Worm (Caenorhabditis elegans) whole organism, late embryonic: Measurements from ENCODE around the gene rps-30.

ENCODE experiments used
- F13H6.1 ChIP-seq: sonication (generic microtip); optimal IDR thresholded peaks from 2 replicates; lab custom pipeline; 2016; ENCODE audit warnings: missing genetic modification characterization, missing compliant biosample characterization
- K02D7.2 ChIP-seq: sonication (generic microtip); optimal IDR thresholded peaks from 2 replicates; lab custom pipeline; 2017; ENCODE audit warnings: mild to moderate bottlenecking, missing genetic modification characterization, missing compliant biosample characterization
- K09A11.1 ChIP-seq: sonication (generic microtip); optimal IDR thresholded peaks from 2 replicates; lab custom pipeline; 2017; ENCODE audit warnings: antibody characterized with exemption, mild to moderate bottlenecking, missing genetic modification characterization, missing compliant biosample characterization; ENCODE audit not compliant: insufficient read depth
- Y22D7AL.16 ChIP-seq: sonication (generic microtip); optimal IDR thresholded peaks from 2 replicates; lab custom pipeline; 2016; ENCODE audit warnings: missing genetic modification characterization, missing compliant biosample characterization
- ama-1 ChIP-seq: fragments of 150-350 bp; optimal IDR thresholded peaks from 2 replicates; lab custom pipeline; 2014
- ceh-14 ChIP-seq: sonication (generic microtip); optimal IDR thresholded peaks from 2 replicates; lab custom pipeline; 2016; ENCODE audit warnings: missing genotype, missing genetic modification characterization, missing compliant biosample characterization
- ceh-18 ChIP-seq: sonication (generic microtip); optimal IDR thresholded peaks from 2 replicates; lab custom pipeline; 2016; ENCODE audit warnings: missing genetic modification characterization, missing compliant biosample characterization
- ceh-19 ChIP-seq: fragments of 200-800 bp; sonication (Bioruptor generic); optimal IDR thresholded peaks from 2 replicates; lab custom pipeline; 2018; ENCODE audit warnings: mild to moderate bottlenecking, missing genetic modification characterization, missing compliant biosample characterization
- ceh-2 ChIP-seq: sonication (generic microtip); optimal IDR thresholded peaks from 2 replicates; lab custom pipeline; 2016; ENCODE audit warnings: missing genotype, missing genetic modification characterization, missing compliant biosample characterization
- ceh-24 ChIP-seq: sonication (generic microtip); optimal IDR thresholded peaks from 2 replicates; lab custom pipeline; 2016; ENCODE audit warnings: mild to moderate bottlenecking, missing genetic modification characterization, missing compliant biosample characterization
- ceh-30 ChIP-seq: fragments of 150-350 bp; optimal IDR thresholded peaks from 2 replicates; lab custom pipeline; 2014; ENCODE audit warnings: missing biosample characterization, missing genetic modification characterization
- ceh-45 ChIP-seq: fragments of 200-800 bp; sonication (Bioruptor generic); IDR thresholded peaks from 2 replicates; pipeline ENCODE4 v1.3.6; 2022; ENCODE audit warnings: missing genetic modification reagents, missing genetic modification characterization, missing compliant biosample characterization
- ceh-48 ChIP-seq: sonication (generic microtip); optimal IDR thresholded peaks from 2 replicates; lab custom pipeline; 2016; ENCODE audit warnings: missing genetic modification characterization, inconsistent platforms, missing compliant biosample characterization
- ceh-9 ChIP-seq: sonication (generic microtip); optimal IDR thresholded peaks from 2 replicates; lab custom pipeline; 2016; ENCODE audit warnings: mild to moderate bottlenecking, missing genetic modification characterization, inconsistent platforms, missing compliant biosample characterization
- che-1 ChIP-seq: sonication (generic microtip); optimal IDR thresholded peaks from 2 replicates; lab custom pipeline; 2016; ENCODE audit warnings: mild to moderate bottlenecking, missing genetic modification characterization, missing compliant biosample characterization
- dve-1 ChIP-seq: sonication (generic microtip); optimal IDR thresholded peaks from 2 replicates; lab custom pipeline; 2017; ENCODE audit warnings: antibody characterized with exemption, mild to moderate bottlenecking, missing genetic modification characterization, missing compliant biosample characterization
- elt-4 ChIP-seq: sonication (generic microtip); optimal IDR thresholded peaks from 2 replicates; lab custom pipeline; 2016; ENCODE audit warnings: missing genetic modification characterization, missing compliant biosample characterization
- ets-4 ChIP-seq: sonication (generic microtip); optimal IDR thresholded peaks from 2 replicates; lab custom pipeline; 2016; ENCODE audit warnings: missing genetic modification characterization, missing compliant biosample characterization
- fax-1 ChIP-seq: sonication (generic microtip); optimal IDR thresholded peaks from 2 replicates; lab custom pipeline; 2016; ENCODE audit warnings: missing genotype, missing genetic modification characterization, missing compliant biosample characterization
- hlh-30 ChIP-seq: sonication (generic microtip); optimal IDR thresholded peaks from 2 replicates; lab custom pipeline; 2017; ENCODE audit warnings: antibody characterized with exemption, missing genetic modification characterization, missing compliant biosample characterization; ENCODE audit not compliant: insufficient read depth
- hlh-8 ChIP-seq: sonication (generic microtip); optimal IDR thresholded peaks from 2 replicates; lab custom pipeline; 2016; ENCODE audit warnings: missing genotype, missing genetic modification characterization, missing compliant biosample characterization
- lin-11 ChIP-seq: fragments of 200-800 bp; sonication (Bioruptor generic); optimal IDR thresholded peaks from 2 replicates; lab custom pipeline; 2018; ENCODE audit warnings: mild to moderate bottlenecking, missing genetic modification characterization, missing compliant biosample characterization
- mec-3 ChIP-seq: sonication (generic microtip); optimal IDR thresholded peaks from 2 replicates; lab custom pipeline; 2016; ENCODE audit warnings: borderline replicate concordance, missing genetic modification characterization, missing compliant biosample characterization
- nfya-1 ChIP-seq: sonication (generic microtip); optimal IDR thresholded peaks from 2 replicates; lab custom pipeline; 2017; ENCODE audit warnings: missing genetic modification characterization, mild to moderate bottlenecking, missing compliant biosample characterization, antibody characterized with exemption, moderate library complexity
- nhr-11 ChIP-seq: fragments of 150-350 bp; optimal IDR thresholded peaks from 2 replicates; lab custom pipeline; 2014; ENCODE audit warnings: missing biosample characterization, missing genetic modification characterization
- odd-2 ChIP-seq: sonication (generic microtip); optimal IDR thresholded peaks from 2 replicates; lab custom pipeline; 2017; ENCODE audit warnings: antibody characterized with exemption, mild to moderate bottlenecking, missing genetic modification characterization, missing compliant biosample characterization
- pag-3 ChIP-seq: sonication (generic microtip); optimal IDR thresholded peaks from 2 replicates; lab custom pipeline; 2016; ENCODE audit warnings: missing compliant biosample characterization, missing genetic modification characterization, borderline replicate concordance
- pat-9 ChIP-seq: fragments of 200-800 bp; sonication (Bioruptor generic); optimal IDR thresholded peaks from 2 replicates; lab custom pipeline; 2018; ENCODE audit warnings: mild to moderate bottlenecking, missing genetic modification characterization, moderate library complexity, missing compliant biosample characterization
- pax-1 ChIP-seq: fragments of 150-350 bp; optimal IDR thresholded peaks from 2 replicates; lab custom pipeline; 2014; ENCODE audit warnings: missing biosample characterization, missing genetic modification characterization
- pha-2 ChIP-seq: sonication (generic microtip); optimal IDR thresholded peaks from 2 replicates; lab custom pipeline; 2017; ENCODE audit warnings: mild to moderate bottlenecking, missing genetic modification characterization, missing compliant biosample characterization
- ref-2 ChIP-seq: sonication (generic microtip); optimal IDR thresholded peaks from 2 replicates; lab custom pipeline; 2016; ENCODE audit warnings: missing genetic modification characterization, missing compliant biosample characterization
- rnt-1 ChIP-seq: sonication (generic microtip); optimal IDR thresholded peaks from 2 replicates; lab custom pipeline; 2016; ENCODE audit warnings: missing genetic modification characterization, missing compliant biosample characterization
- sox-4 ChIP-seq: sonication (generic microtip); optimal IDR thresholded peaks from 2 replicates; lab custom pipeline; 2017; ENCODE audit warnings: mild to moderate bottlenecking, missing genetic modification characterization, inconsistent platforms, missing compliant biosample characterization
- tbx-2 ChIP-seq: sonication (generic microtip); optimal IDR thresholded peaks from 2 replicates; lab custom pipeline; 2016; ENCODE audit warnings: missing genetic modification characterization, missing compliant biosample characterization
- unc-55 ChIP-seq: sonication (generic microtip); optimal IDR thresholded peaks from 2 replicates; lab custom pipeline; 2017; ENCODE audit warnings: missing biosample characterization, missing genetic modification reagents, missing genetic modification characterization
- zip-5 ChIP-seq: sonication (generic microtip); optimal IDR thresholded peaks from 2 replicates; lab custom pipeline; 2016; ENCODE audit warnings: missing genetic modification characterization, missing compliant biosample characterization

Gene rps-30

ce11 chrV:7761906-7762305 lies 14.5 kb upstream of the rps-30 start:
- TF ChIP-seq ets-4 (tag; lab: Kevin White, UChicago) (no peak), ceh-30 (tag; lab: Kevin White, UChicago) (no peak), F13H6.1 (tag; lab: Kevin White, UChicago) (no peak), nfya-1 (peak; percentile 78), tbx-2 (tag; lab: Kevin White, UChicago) (no peak), lin-11 (tag; lab: Kevin White, UChicago) (no peak), nhr-11 (tag; lab: Kevin White, UChicago) (no peak)

ce11 chrV:7770961-7771360 lies 5.4 kb upstream of the rps-30 start, which contains the start of gene frpr-3:
TSS of gene frpr-3 (plus strand) at chrV:7771261.
- TF ChIP-seq K02D7.2 (tag; lab: Kevin White, UChicago): no peak
- TF ChIP-seq odd-2 (tag; lab: Kevin White, UChicago): no peak
- no peak for TF ChIP-seq unc-55 (GFP tag; lab: Kevin White, UChicago)
- no peak for TF ChIP-seq K09A11.1 (tag; lab: Kevin White, UChicago)
- TF ChIP-seq pag-3 (tag; lab: Kevin White, UChicago): no peak
- no peak for TF ChIP-seq pha-2 (tag; lab: Kevin White, UChicago)
- no peak for TF ChIP-seq zip-5 (tag; lab: Kevin White, UChicago)
- TF ChIP-seq Y22D7AL.16 (tag; lab: Kevin White, UChicago): no peak
- TF ChIP-seq ceh-24 (tag; lab: Kevin White, UChicago): no peak
- no peak for TF ChIP-seq ceh-18 (tag; lab: Kevin White, UChicago)
- no peak for TF ChIP-seq pat-9 (tag; lab: Kevin White, UChicago)
- TF ChIP-seq dve-1 (tag; lab: Kevin White, UChicago): no peak
- TF ChIP-seq, all 69 proteins: peak for 0

- TF ChIP-seq F13H6.1 (tag; lab: Kevin White, UChicago) (no peak), fax-1 (no peak), hlh-30 (tag; lab: Kevin White, UChicago) (no peak), ceh-48 (tag; lab: Kevin White, UChicago) (no peak), che-1 (tag; lab: Kevin White, UChicago) (no peak), hlh-8 (tag; lab: Kevin White, UChicago) (no peak), pax-1 (tag; lab: Kevin White, UChicago) (no peak), sox-4 (no peak), ceh-9 (tag; lab: Kevin White, UChicago) (no peak), ets-4 (tag; lab: Kevin White, UChicago) (no peak), odd-2 (tag; lab: Kevin White, UChicago) (no peak), ceh-45 (no peak), Y22D7AL.16 (tag; lab: Kevin White, UChicago) (no peak), rnt-1 (tag; lab: Kevin White, UChicago) (no peak), tbx-2 (tag; lab: Kevin White, UChicago) (no peak), elt-4 (tag; lab: Kevin White, UChicago) (no peak), pag-3 (tag; lab: Kevin White, UChicago) (no peak)
Observed at ce11 chrV:7773647-7774046, 2.7 kb upstream of the rps-30 start.

- TF ChIP-seq ama-1 (lab: Kevin White, UChicago): no peak
- no peak for TF ChIP-seq ceh-19 (GFP tag; lab: Kevin White, UChicago)
- no peak for TF ChIP-seq ceh-2 (tag; lab: Kevin White, UChicago)
- TF ChIP-seq ref-2 (tag; lab: Kevin White, UChicago): peak; percentile 8
- no peak for TF ChIP-seq ceh-14 (tag; lab: Kevin White, UChicago)
- no peak for TF ChIP-seq ceh-30 (tag; lab: Kevin White, UChicago)
- no peak for TF ChIP-seq dve-1 (tag; lab: Kevin White, UChicago)
- no peak for TF ChIP-seq ceh-9 (tag; lab: Kevin White, UChicago)
- TF ChIP-seq pat-9 (tag; lab: Kevin White, UChicago): no peak
- TF ChIP-seq mec-3 (tag; lab: Kevin White, UChicago): peak; percentile 15
Observed at ce11 chrV:7774143-7774595, 2.2 kb upstream of the rps-30 start, which contains the start of gene grl-10. TSS of gene grl-10 (plus strand) at chrV:7774545.
